Worm (Caenorhabditis elegans) whole organism, L4 larva: ENCODE measurements around the gene T05B4.9.

Source experiments
- F10B5.3 ChIP-seq: sonication (generic microtip); optimal IDR thresholded peaks from 2 replicates; lab custom pipeline; 2016; ENCODE audit warnings: mild to moderate bottlenecking, missing genetic modification characterization, missing compliant biosample characterization
- F44E2.7 ChIP-seq: fragments of 200-800 bp; sonication (Bioruptor generic); IDR thresholded peaks from 2 replicates; pipeline ENCODE4 v2.1.2; 2022; ENCODE audit warnings: missing genetic modification characterization, missing compliant biosample characterization
- F49E8.2 ChIP-seq: sonication (generic microtip); optimal IDR thresholded peaks from 2 replicates; lab custom pipeline; 2016; ENCODE audit warnings: missing compliant biosample characterization, mild to moderate bottlenecking, missing genetic modification characterization, borderline replicate concordance
- T20F7.1 ChIP-seq: fragments of 200-800 bp; sonication (Bioruptor generic); optimal IDR thresholded peaks from 2 replicates; lab custom pipeline; 2018; ENCODE audit warnings: mild to moderate bottlenecking, missing genetic modification characterization, missing compliant biosample characterization
- T26A8.4 ChIP-seq: fragments of 200-800 bp; sonication (Bioruptor generic); IDR thresholded peaks from 2 replicates; pipeline ENCODE4 v1.3.6; 2022; ENCODE audit warnings: missing genetic modification characterization, missing compliant biosample characterization
- Y5F2A.4 ChIP-seq: fragments of 200-800 bp; sonication (Bioruptor generic); optimal IDR thresholded peaks from 2 replicates; lab custom pipeline; 2018; ENCODE audit warnings: mild to moderate bottlenecking, missing genetic modification characterization, missing compliant biosample characterization
- ZK337.2 ChIP-seq: fragments of 200-800 bp; sonication (Bioruptor generic); IDR thresholded peaks from 2 replicates; pipeline ENCODE4 v1.3.6; 2022; ENCODE audit warnings: missing genetic modification reagents, missing genetic modification characterization, missing compliant biosample characterization
- ceh-20 ChIP-seq: fragments of 200-800 bp; sonication (Bioruptor generic); IDR thresholded peaks from 2 replicates; pipeline ENCODE4 v1.3.6; 2022; ENCODE audit warnings: missing genetic modification reagents, missing genetic modification characterization, missing compliant biosample characterization
- ceh-28 ChIP-seq: fragments of 150-350 bp; optimal IDR thresholded peaks from 2 replicates; lab custom pipeline; 2014; ENCODE audit warnings: missing biosample characterization, missing genetic modification reagents, missing genetic modification characterization
- ceh-32 ChIP-seq: sonication (generic microtip); optimal IDR thresholded peaks from 2 replicates; lab custom pipeline; 2016; ENCODE audit warnings: mild to moderate bottlenecking, missing genetic modification characterization, missing compliant biosample characterization; ENCODE audit not compliant: poor library complexity
- ceh-44 ChIP-seq: fragments of 200-800 bp; sonication (Bioruptor generic); IDR thresholded peaks from 2 replicates; pipeline ENCODE4 v1.3.6; 2022; ENCODE audit warnings: missing genetic modification reagents, missing genetic modification characterization, missing compliant biosample characterization
- ces-1 ChIP-seq: fragments of 150-350 bp; sonication (generic microtip); optimal IDR thresholded peaks from 4 replicates; lab custom pipeline; 2014; ENCODE audit warnings: missing biosample characterization, missing genetic modification reagents, missing genetic modification characterization
- cey-2 ChIP-seq: sonication (generic microtip); optimal IDR thresholded peaks from 3 replicates; lab custom pipeline; 2017; ENCODE audit warnings: missing genetic modification characterization, mild to moderate bottlenecking, missing compliant biosample characterization, antibody characterized with exemption, borderline replicate concordance; ENCODE audit not compliant: insufficient read depth
- daf-19 ChIP-seq: fragments of 200-800 bp; sonication (Bioruptor generic); conservative IDR thresholded peaks from 2 replicates; pipeline ENCODE4 v1.3.6; 2022; ENCODE audit warnings: missing genetic modification characterization, missing compliant biosample characterization
- dpl-1 ChIP-seq: fragments of 150-350 bp; optimal IDR thresholded peaks from 2 replicates; lab custom pipeline; 2014; ENCODE audit warnings: missing biosample characterization, missing genetic modification reagents, missing genetic modification characterization
- duxl-1 ChIP-seq: sonication (generic microtip); optimal IDR thresholded peaks from 2 replicates; lab custom pipeline; 2016; ENCODE audit warnings: mild to moderate bottlenecking, missing genetic modification characterization, moderate library complexity, missing compliant biosample characterization; ENCODE audit not compliant: poor library complexity
- hlh-11 ChIP-seq: fragments of 200-800 bp; sonication (Bioruptor generic); optimal IDR thresholded peaks from 2 replicates; lab custom pipeline; 2018; ENCODE audit warnings: mild to moderate bottlenecking, missing genetic modification characterization, missing compliant biosample characterization
- lim-7 ChIP-seq: fragments of 200-800 bp; sonication (Bioruptor generic); IDR thresholded peaks from 2 replicates; pipeline ENCODE4 v1.3.6; 2022; ENCODE audit warnings: missing genetic modification characterization, missing compliant biosample characterization
- lin-1 ChIP-seq: fragments of 200-800 bp; sonication (Bioruptor generic); IDR thresholded peaks from 2 replicates; pipeline ENCODE4 v1.3.6; 2022; ENCODE audit warnings: missing genetic modification reagents, missing genetic modification characterization, missing compliant biosample characterization
- lin-13 ChIP-seq: fragments of 150-350 bp; optimal IDR thresholded peaks from 2 replicates; lab custom pipeline; 2014; ENCODE audit warnings: missing biosample characterization, missing genetic modification reagents, missing genetic modification characterization
- lin-29 ChIP-seq: fragments of 200-800 bp; sonication (Bioruptor generic); IDR thresholded peaks from 2 replicates; pipeline ENCODE4 v1.3.6; 2022; ENCODE audit warnings: missing genetic modification reagents, missing genetic modification characterization, missing compliant biosample characterization
- madf-5 ChIP-seq, 2 experiments: fragments of 200-800 bp; sonication (Bioruptor generic); IDR thresholded peaks; 2 replicates each; pipeline ENCODE4 v1.3.6; 2022; ENCODE audit warnings: missing compliant biosample characterization in 2 of 2, missing genetic modification characterization in 2 of 2
- mdl-1 ChIP-seq, 2 experiments: fragments of 150-350 bp in 1 of 2; sonication (generic microtip) in 1 of 2; optimal IDR thresholded peaks; 2 replicates each; lab custom pipeline; 2014 to 2017; ENCODE audit warnings: missing biosample characterization in 2 of 2, missing genetic modification characterization in 2 of 2
- mxl-2 ChIP-seq: fragments of 200-800 bp; sonication (Bioruptor generic); conservative IDR thresholded peaks from 2 replicates; pipeline ENCODE4 v1.3.6; 2022; ENCODE audit warnings: missing genetic modification reagents, missing genetic modification characterization, missing compliant biosample characterization
- mxl-3 ChIP-seq: fragments of 200-800 bp; sonication (Bioruptor generic); optimal IDR thresholded peaks from 2 replicates; lab custom pipeline; 2018; ENCODE audit warnings: mild to moderate bottlenecking, missing genetic modification characterization, missing compliant biosample characterization
- nhr-28 ChIP-seq: fragments of 150-350 bp; optimal IDR thresholded peaks from 2 replicates; lab custom pipeline; 2014; ENCODE audit warnings: missing biosample characterization, missing genetic modification characterization
- nhr-42 ChIP-seq: fragments of 200-800 bp; sonication (Bioruptor generic); IDR thresholded peaks from 2 replicates; pipeline ENCODE4 v1.3.6; 2022; ENCODE audit warnings: missing genetic modification characterization, missing compliant biosample characterization
- nhr-77 ChIP-seq: fragments of 150-350 bp; optimal IDR thresholded peaks from 2 replicates; lab custom pipeline; 2014; ENCODE audit warnings: missing biosample characterization, missing genetic modification characterization
- php-3 ChIP-seq: fragments of 200-800 bp; sonication (Bioruptor generic); IDR thresholded peaks from 2 replicates; pipeline ENCODE4 v1.3.6; 2022; ENCODE audit warnings: missing genetic modification reagents, missing genetic modification characterization, missing compliant biosample characterization
- saeg-2 ChIP-seq: fragments of 200-800 bp; sonication (Bioruptor generic); IDR thresholded peaks from 2 replicates; pipeline ENCODE4 v1.3.6; 2022; ENCODE audit warnings: missing genetic modification reagents, missing genetic modification characterization, missing compliant biosample characterization
- set-16 ChIP-seq: fragments of 200-800 bp; sonication (Bioruptor generic); IDR thresholded peaks from 2 replicates; pipeline ENCODE4 v1.3.6; 2022; ENCODE audit warnings: missing genetic modification reagents, missing genetic modification characterization, missing compliant biosample characterization
- spr-1 ChIP-seq: sonication (generic microtip); optimal IDR thresholded peaks from 2 replicates; lab custom pipeline; 2016; ENCODE audit warnings: mild to moderate bottlenecking, missing genetic modification characterization, missing compliant biosample characterization
- unc-39 ChIP-seq: sonication (generic microtip); optimal IDR thresholded peaks from 2 replicates; lab custom pipeline; 2017; ENCODE audit warnings: missing biosample characterization, missing genetic modification characterization
- zfp-2 ChIP-seq: sonication (generic microtip); optimal IDR thresholded peaks from 2 replicates; lab custom pipeline; 2016; ENCODE audit warnings: mild to moderate bottlenecking, missing genetic modification characterization, missing compliant biosample characterization
- zfp-3 ChIP-seq: fragments of 200-800 bp; sonication (Bioruptor generic); conservative IDR thresholded peaks from 2 replicates; pipeline ENCODE4 v1.3.6; 2022; ENCODE audit warnings: missing genetic modification reagents, missing genetic modification characterization, missing compliant biosample characterization
- ztf-11 ChIP-seq: fragments of 150-350 bp; optimal IDR thresholded peaks from 2 replicates; lab custom pipeline; 2014; ENCODE audit warnings: missing biosample characterization, missing genetic modification characterization

T05B4.9 gene

DNA sequence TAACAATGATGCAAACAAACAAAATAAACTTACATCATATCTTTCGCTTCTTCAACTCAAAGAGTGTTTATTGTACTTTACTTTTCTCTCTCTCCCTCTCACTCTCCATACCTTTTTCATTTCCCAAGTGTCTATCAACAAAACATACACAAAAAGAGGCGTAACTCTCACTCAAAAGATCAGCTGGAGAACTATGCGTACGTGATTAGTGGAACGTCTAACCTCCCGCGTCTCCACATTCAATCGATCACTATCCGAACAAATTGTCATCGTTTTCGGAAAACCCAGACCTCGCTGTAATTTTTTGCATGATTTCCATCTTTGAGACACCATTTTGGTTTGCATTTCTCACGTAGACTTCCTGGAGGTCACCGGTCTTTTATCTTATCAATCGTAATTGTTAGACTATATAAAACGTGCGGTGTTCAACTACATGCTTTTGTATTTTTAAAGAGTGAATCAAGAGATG lies 13.3 kb upstream of the T05B4.9 start, which contains the start of gene nhr-57 (continued):
- TF ChIP-seq lin-1 (GFP tag; lab: Robert Waterston, UW) = peak; percentile 49
- peak; percentile 4 for TF ChIP-seq dpl-1 (GFP tag; lab: Kevin White, UChicago)

DNA sequence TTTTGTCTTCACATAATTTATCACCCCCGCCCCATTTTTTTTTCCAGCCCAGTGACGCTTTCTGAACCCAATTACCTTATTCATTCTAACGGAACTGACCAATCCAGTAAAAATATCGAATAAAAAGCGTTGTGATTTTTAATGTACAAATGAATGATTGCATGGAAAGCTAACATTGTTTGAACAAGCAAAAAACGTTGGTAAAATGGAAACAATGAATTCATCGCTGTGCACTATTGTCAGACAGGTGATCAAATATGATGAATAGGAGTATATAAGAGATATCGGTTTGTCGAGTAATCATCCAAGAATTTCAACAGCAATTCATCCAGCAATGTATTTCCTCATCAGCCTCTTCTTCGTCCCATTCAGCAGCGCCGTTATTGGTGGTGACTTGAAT lies 11.4 kb upstream of the T05B4.9 start, which contains the start of gene phat-4:
Gene phat-4, plus strand, starts transcription at position 301 of the 400 bp plus-strand sequence.
- TF ChIP-seq dpl-1 (GFP tag; lab: Kevin White, UChicago) = no peak

DNA sequence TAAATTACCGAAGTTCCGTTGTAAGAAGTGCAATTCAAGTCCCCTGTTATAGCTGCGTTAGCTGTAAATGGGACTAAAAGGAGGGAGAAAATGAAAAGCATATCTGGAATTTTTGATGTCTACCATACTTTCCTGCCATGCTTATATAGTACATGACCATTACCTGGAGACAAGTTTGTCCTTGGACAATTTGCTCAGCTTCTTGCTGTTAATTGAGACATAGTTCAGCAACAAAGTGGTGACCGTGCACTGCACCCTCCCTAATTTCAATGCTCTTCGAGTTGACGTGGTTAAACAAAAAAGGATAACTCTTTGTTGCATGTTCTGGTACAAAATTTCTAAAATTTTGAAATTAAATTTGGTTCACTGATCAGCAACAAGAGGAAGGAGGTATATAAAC lies 9.2 kb upstream of the T05B4.9 start, which contains the start of gene T05B4.13:
Gene T05B4.13, minus strand, starts transcription at position 101 of the 400 bp plus-strand sequence.
- TF ChIP-seq ceh-28 (no peak), nhr-77 (tag; lab: Kevin White, UChicago) (no peak), ces-1 (GFP tag; lab: Kevin White, UChicago) (no peak), ceh-32 (tag; lab: Kevin White, UChicago) (no peak), hlh-11 (tag; lab: Kevin White, UChicago) (no peak), lin-29 (GFP tag; lab: Robert Waterston, UW) (no peak)

DNA sequence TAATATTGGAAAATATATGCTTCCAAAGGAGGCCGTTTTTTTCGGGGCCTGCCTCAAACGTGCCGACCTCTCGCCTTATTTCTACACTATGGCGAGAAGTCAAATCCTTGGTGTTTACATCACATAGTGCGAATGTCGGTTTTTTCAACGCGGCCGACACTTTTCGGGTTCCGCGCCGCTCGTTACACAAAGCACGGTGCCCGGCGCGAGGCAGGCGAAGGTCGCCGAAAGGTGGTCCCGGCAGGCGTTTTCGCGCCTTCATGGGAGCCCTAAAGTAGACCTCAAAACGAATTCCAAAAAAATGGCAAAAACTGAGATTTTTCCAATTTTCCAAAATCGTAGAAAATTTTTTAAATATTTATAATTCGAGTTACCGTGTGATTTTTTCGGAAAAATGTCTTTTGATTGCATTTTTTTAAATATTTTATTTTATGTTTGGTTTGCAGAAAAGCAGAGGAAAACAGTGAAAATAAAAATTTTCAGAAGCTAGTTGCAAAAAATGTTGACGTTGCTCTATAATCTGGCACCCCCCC lies 7.4 kb upstream of the T05B4.9 start, which contains the start of gene T05B4.12:
Gene T05B4.12, minus strand, starts transcription at position 483 of the 533 bp plus-strand sequence.
- TF ChIP-seq set-16 = peak; percentile 68
- TF ChIP-seq cey-2 (tag; lab: Kevin White, UChicago) = no peak
- no peak for TF ChIP-seq duxl-1 (tag; lab: Kevin White, UChicago)
- TF ChIP-seq, all 104 proteins: peak for 1

DNA sequence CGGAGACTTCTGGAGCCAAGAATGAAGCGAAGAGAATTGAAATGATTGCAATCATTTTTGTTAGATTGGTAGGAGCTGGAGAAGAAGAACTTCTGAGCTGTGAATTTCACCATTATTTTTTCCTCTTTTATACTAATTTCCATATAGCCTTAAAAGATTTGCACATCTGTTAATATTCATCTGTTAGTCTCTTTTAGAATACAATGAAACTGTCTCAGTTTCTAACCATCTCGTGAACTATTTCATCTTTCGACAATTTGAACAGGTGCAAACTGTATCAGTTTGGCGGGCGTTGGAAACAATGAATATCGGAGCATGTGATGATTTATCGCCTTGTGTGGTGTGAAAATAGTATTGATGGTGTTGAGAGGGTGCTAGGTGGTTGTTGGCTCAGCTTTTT lies 4.2 kb upstream of the T05B4.9 start, which contains the start of gene phat-5:
Gene phat-5, minus strand, starts transcription at position 101 of the 400 bp plus-strand sequence.
- TF ChIP-seq F49E8.2 (tag; lab: Kevin White, UChicago) (no peak), F44E2.7 (GFP tag; lab: Robert Waterston, UW) (no peak), lim-7 (no peak), cey-2 (tag; lab: Kevin White, UChicago) (no peak), lin-29 (GFP tag; lab: Robert Waterston, UW) (no peak), nhr-28 (no peak), php-3 (GFP tag; lab: Robert Waterston, UW) (no peak), ztf-11 (no peak), Y5F2A.4 (GFP tag; lab: Kevin White, UChicago) (no peak), saeg-2 (no peak), zfp-3 (GFP tag; lab: Robert Waterston, UW) (no peak), T26A8.4 (no peak), mdl-1 (tag; optimal IDR thresholded peaks at IDR 0.05; lab: Kevin White, UChicago) (no peak), spr-1 (no peak), hlh-11 (tag; lab: Kevin White, UChicago) (no peak)

DNA sequence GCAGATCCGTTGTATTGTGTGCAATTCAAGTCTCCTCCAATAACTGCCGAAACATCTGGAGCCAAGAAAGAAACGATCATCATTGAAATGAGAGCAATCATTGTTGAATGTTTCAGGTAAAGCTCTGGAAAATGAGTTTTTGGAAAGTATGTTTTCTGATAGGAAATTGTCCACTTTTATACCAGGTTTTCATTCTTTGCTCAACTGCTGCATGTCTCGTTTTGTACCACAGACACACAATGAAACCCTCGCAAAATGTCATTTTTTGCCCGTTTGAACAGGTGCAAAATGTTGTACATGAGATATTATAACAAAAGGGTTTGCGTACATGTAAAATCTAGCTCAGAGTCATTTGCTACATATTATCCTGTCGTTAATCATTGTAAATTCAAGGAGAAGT lies 2.4 kb upstream of the T05B4.9 start, which contains the start of gene T05B4.10:
Gene T05B4.10, minus strand, starts transcription at position 101 of the 400 bp plus-strand sequence.
- no peak for TF ChIP-seq Y5F2A.4 (GFP tag; lab: Kevin White, UChicago)
- no peak for TF ChIP-seq spr-1
- no peak for TF ChIP-seq ZK337.2 (GFP tag; lab: Robert Waterston, UW)
- no peak for TF ChIP-seq madf-5 (GFP tag; IDR thresholded peaks at IDR 0.05; lab: Robert Waterston, UW)
- no peak for TF ChIP-seq lin-13 (GFP tag; lab: Kevin White, UChicago)
- TF ChIP-seq mxl-2 (GFP tag; lab: Robert Waterston, UW) = no peak
- no peak for TF ChIP-seq unc-39 (tag; lab: Kevin White, UChicago)
- TF ChIP-seq mxl-3 (GFP tag; lab: Kevin White, UChicago) = no peak
- no peak for TF ChIP-seq T20F7.1 (GFP tag; lab: Kevin White, UChicago)
- TF ChIP-seq ceh-20 (GFP tag; lab: Robert Waterston, UW) = no peak
- no peak for TF ChIP-seq ztf-11
- TF ChIP-seq F10B5.3 (tag; lab: Kevin White, UChicago) = no peak
- no peak for TF ChIP-seq nhr-42 (GFP tag; lab: Robert Waterston, UW)
- no peak for TF ChIP-seq ceh-44 (GFP tag; lab: Robert Waterston, UW)
- TF ChIP-seq zfp-2 (tag; lab: Kevin White, UChicago) = no peak
- TF ChIP-seq daf-19 (GFP tag; lab: Robert Waterston, UW) = no peak
